Worm (Caenorhabditis elegans) whole organism, L1 larva: Measurements from ENCODE around the gene col-105.

Experiments
- C34B4.2 ChIP-seq: sonication (generic microtip); optimal IDR thresholded peaks from 2 replicates; lab custom pipeline; 2017; ENCODE audit warnings: mild to moderate bottlenecking, missing genetic modification characterization, missing compliant biosample characterization
- Y116A8C.19 ChIP-seq: sonication (generic microtip); optimal IDR thresholded peaks from 2 replicates; lab custom pipeline; 2016; ENCODE audit warnings: missing compliant biosample characterization, missing genetic modification characterization, borderline replicate concordance
- aha-1 ChIP-seq: fragments of 150-350 bp; optimal IDR thresholded peaks from 2 replicates; lab custom pipeline; 2014; ENCODE audit warnings: missing biosample characterization, missing genetic modification characterization
- ama-1 ChIP-seq: fragments of 150-350 bp; optimal IDR thresholded peaks from 2 replicates; lab custom pipeline; 2014
- ceh-63 ChIP-seq: fragments of 200-800 bp; sonication (Bioruptor generic); optimal IDR thresholded peaks from 2 replicates; lab custom pipeline; 2018; ENCODE audit warnings: mild to moderate bottlenecking, missing genetic modification characterization, missing compliant biosample characterization
- ceh-88 ChIP-seq: fragments of 200-800 bp; sonication (Bioruptor generic); IDR thresholded peaks from 2 replicates; pipeline ENCODE4 v1.3.6; 2022; ENCODE audit warnings: missing genetic modification characterization, missing compliant biosample characterization
- ces-1 ChIP-seq: fragments of 150-350 bp; optimal IDR thresholded peaks from 2 replicates; lab custom pipeline; 2014; ENCODE audit warnings: missing biosample characterization, missing genetic modification reagents, missing genetic modification characterization
- egl-13 ChIP-seq: sonication (generic microtip); optimal IDR thresholded peaks from 2 replicates; lab custom pipeline; 2016; ENCODE audit warnings: missing genotype, missing genetic modification reagents, missing genetic modification characterization, missing compliant biosample characterization
- egl-27 ChIP-seq, 2 experiments: fragments of 150-350 bp in 1 of 2; sonication (generic microtip); optimal IDR thresholded peaks; 3 replicates each; lab custom pipeline; 2017 to 2018; ENCODE audit warnings: missing biosample characterization in 2 of 2, missing genetic modification characterization in 2 of 2, missing genetic modification reagents in 2 of 2
- elt-2 ChIP-seq: sonication (generic microtip); optimal IDR thresholded peaks from 2 replicates; lab custom pipeline; 2016; ENCODE audit warnings: missing genetic modification characterization, mild to moderate bottlenecking, inconsistent platforms, missing compliant biosample characterization, missing genetic modification reagents
- elt-3 ChIP-seq, 6 experiments: fragments of 150-350 bp in 1 of 6; sonication (generic microtip); optimal IDR thresholded peaks; 2 replicates each; lab custom pipeline; 2017 to 2018; ENCODE audit warnings: missing biosample characterization in 6 of 6, missing genetic modification characterization in 6 of 6, inconsistent platforms in 1 of 6
- fkh-10 ChIP-seq: sonication (generic microtip); optimal IDR thresholded peaks from 2 replicates; lab custom pipeline; 2017; ENCODE audit warnings: missing biosample characterization, missing genetic modification reagents, missing genetic modification characterization
- fkh-8 ChIP-seq: sonication (generic microtip); optimal IDR thresholded peaks from 2 replicates; lab custom pipeline; 2016; ENCODE audit warnings: mild to moderate bottlenecking, missing genetic modification characterization, missing compliant biosample characterization
- fos-1 ChIP-seq: fragments of 150-350 bp; optimal IDR thresholded peaks from 2 replicates; lab custom pipeline; 2014; ENCODE audit warnings: missing biosample characterization, missing genetic modification characterization
- grh-1 ChIP-seq: fragments of 200-800 bp; sonication (Bioruptor generic); IDR thresholded peaks from 2 replicates; pipeline ENCODE4 v1.3.6; 2022; ENCODE audit warnings: missing genetic modification reagents, missing genetic modification characterization, missing compliant biosample characterization
- hlh-17 ChIP-seq: fragments of 200-800 bp; sonication (Bioruptor generic); optimal IDR thresholded peaks from 2 replicates; lab custom pipeline; 2018; ENCODE audit warnings: missing genetic modification characterization, mild to moderate bottlenecking, missing compliant biosample characterization, moderate library complexity, borderline replicate concordance
- hpl-2 ChIP-seq: fragments of 150-350 bp; optimal IDR thresholded peaks from 2 replicates; lab custom pipeline; 2014; ENCODE audit warnings: missing biosample characterization, missing genetic modification reagents, missing genetic modification characterization
- irx-1 ChIP-seq: sonication (generic microtip); optimal IDR thresholded peaks from 2 replicates; lab custom pipeline; 2016; ENCODE audit warnings: missing genetic modification characterization, missing compliant biosample characterization
- isw-1 ChIP-seq: fragments of 200-800 bp; sonication (Bioruptor generic); IDR thresholded peaks from 2 replicates; pipeline ENCODE4 v1.3.6; 2022; ENCODE audit warnings: missing genetic modification characterization, missing compliant biosample characterization
- lin-13 ChIP-seq: fragments of 150-350 bp; optimal IDR thresholded peaks from 2 replicates; lab custom pipeline; 2014; ENCODE audit warnings: missing biosample characterization, missing genetic modification reagents, missing genetic modification characterization
- lin-14 ChIP-seq: fragments of 200-800 bp; sonication (Bioruptor generic); optimal IDR thresholded peaks from 2 replicates; lab custom pipeline; 2018; ENCODE audit warnings: mild to moderate bottlenecking, missing genetic modification characterization, moderate library complexity, missing compliant biosample characterization
- lin-15B ChIP-seq: fragments of 150-350 bp; sonication (generic microtip); optimal IDR thresholded peaks from 3 replicates; lab custom pipeline; 2014; ENCODE audit warnings: missing biosample characterization, missing genetic modification characterization
- lin-39 ChIP-seq: fragments of 150-350 bp; optimal IDR thresholded peaks from 2 replicates; lab custom pipeline; 2014; ENCODE audit warnings: missing biosample characterization, missing genetic modification reagents, missing genetic modification characterization
- lir-3 ChIP-seq: sonication (generic microtip); optimal IDR thresholded peaks from 2 replicates; lab custom pipeline; 2016; ENCODE audit warnings: mild to moderate bottlenecking, missing genetic modification characterization, moderate library complexity, missing compliant biosample characterization; ENCODE audit not compliant: poor library complexity
- mab-9 ChIP-seq: fragments of 200-800 bp; sonication (Bioruptor generic); IDR thresholded peaks from 2 replicates; pipeline ENCODE4 v1.3.6; 2022; ENCODE audit warnings: missing genetic modification reagents, missing genetic modification characterization, missing compliant biosample characterization
- mdl-1 ChIP-seq, 2 experiments: fragments of 150-350 bp; optimal IDR thresholded peaks; 2 replicates each; lab custom pipeline; 2014 to 2017; ENCODE audit warnings: missing biosample characterization in 2 of 2, missing genetic modification characterization in 2 of 2, inconsistent platforms in 1 of 2
- mef-2 ChIP-seq: fragments of 150-350 bp; optimal IDR thresholded peaks from 2 replicates; lab custom pipeline; 2014; ENCODE audit warnings: missing biosample characterization, missing genetic modification characterization
- mep-1 ChIP-seq: fragments of 150-350 bp; optimal IDR thresholded peaks from 2 replicates; lab custom pipeline; 2014; ENCODE audit warnings: missing biosample characterization, missing genetic modification characterization
- nhr-11 ChIP-seq: fragments of 150-350 bp; optimal IDR thresholded peaks from 2 replicates; lab custom pipeline; 2014; ENCODE audit warnings: missing biosample characterization, missing genetic modification characterization
- nhr-12 ChIP-seq: sonication (generic microtip); optimal IDR thresholded peaks from 2 replicates; lab custom pipeline; 2017; ENCODE audit warnings: missing biosample characterization, missing genetic modification characterization
- nhr-20 ChIP-seq: sonication (generic microtip); optimal IDR thresholded peaks from 2 replicates; lab custom pipeline; 2016; ENCODE audit warnings: mild to moderate bottlenecking, missing genetic modification characterization, missing compliant biosample characterization
- nhr-47 ChIP-seq: sonication (generic microtip); optimal IDR thresholded peaks from 2 replicates; lab custom pipeline; 2016; ENCODE audit warnings: mild to moderate bottlenecking, missing genetic modification characterization, moderate library complexity, missing compliant biosample characterization
- nhr-71 ChIP-seq: sonication (generic microtip); optimal IDR thresholded peaks from 2 replicates; lab custom pipeline; 2016; ENCODE audit warnings: mild to moderate bottlenecking, missing genetic modification characterization, moderate library complexity, missing compliant biosample characterization
- nhr-77 ChIP-seq: fragments of 150-350 bp; optimal IDR thresholded peaks from 2 replicates; lab custom pipeline; 2014; ENCODE audit warnings: missing biosample characterization, missing genetic modification characterization
- nhr-90 ChIP-seq: sonication (generic microtip); optimal IDR thresholded peaks from 2 replicates; lab custom pipeline; 2016; ENCODE audit warnings: mild to moderate bottlenecking, missing genetic modification characterization, missing compliant biosample characterization; ENCODE audit not compliant: poor library complexity
- pqm-1 ChIP-seq: sonication (generic microtip); optimal IDR thresholded peaks from 3 replicates; lab custom pipeline; 2017; ENCODE audit warnings: missing biosample characterization, missing genetic modification characterization
- rnt-1 ChIP-seq: sonication (generic microtip); optimal IDR thresholded peaks from 2 replicates; lab custom pipeline; 2016; ENCODE audit warnings: mild to moderate bottlenecking, missing genetic modification characterization, moderate library complexity, missing compliant biosample characterization
- snpc-4 ChIP-seq: fragments of 150-350 bp; optimal IDR thresholded peaks from 2 replicates; lab custom pipeline; 2014; ENCODE audit warnings: missing biosample characterization, missing genetic modification characterization
- snu-23 ChIP-seq: sonication (generic microtip); optimal IDR thresholded peaks from 2 replicates; lab custom pipeline; 2016; ENCODE audit warnings: missing genetic modification characterization, missing compliant biosample characterization
- swsn-7 ChIP-seq: sonication (generic microtip); optimal IDR thresholded peaks from 2 replicates; lab custom pipeline; 2016; ENCODE audit warnings: missing genetic modification characterization, missing compliant biosample characterization
- unc-130 ChIP-seq: fragments of 150-350 bp; optimal IDR thresholded peaks from 2 replicates; lab custom pipeline; 2017; ENCODE audit warnings: missing biosample characterization, missing genetic modification characterization, inconsistent platforms
- unc-30 ChIP-seq: sonication (generic microtip); optimal IDR thresholded peaks from 2 replicates; lab custom pipeline; 2017; ENCODE audit warnings: missing biosample characterization, missing genetic modification characterization
- unc-62 ChIP-seq: fragments of 150-350 bp; optimal IDR thresholded peaks from 2 replicates; lab custom pipeline; 2014; ENCODE audit warnings: missing biosample characterization, missing genetic modification reagents, missing genetic modification characterization
- vab-15 ChIP-seq: sonication (generic microtip); optimal IDR thresholded peaks from 2 replicates; lab custom pipeline; 2017; ENCODE audit warnings: missing genotype, mild to moderate bottlenecking, missing genetic modification characterization, missing compliant biosample characterization
- xbp-1 ChIP-seq: sonication (generic microtip); optimal IDR thresholded peaks from 2 replicates; lab custom pipeline; 2016; ENCODE audit warnings: missing genetic modification characterization, missing compliant biosample characterization
- zip-4 ChIP-seq: fragments of 200-800 bp; sonication (Bioruptor generic); optimal IDR thresholded peaks from 2 replicates; lab custom pipeline; 2018; ENCODE audit warnings: mild to moderate bottlenecking, missing genetic modification characterization, moderate library complexity, missing compliant biosample characterization
- ztf-4 ChIP-seq: fragments of 150-350 bp; optimal IDR thresholded peaks from 2 replicates; lab custom pipeline; 2014; ENCODE audit warnings: missing biosample characterization, missing genetic modification characterization

The col-105 gene

ce11 chrIV:1391446-1391845 lies 32.4 kb upstream of the col-105 start:
- TF ChIP-seq mdl-1 (tag; optimal IDR thresholded peaks at IDR 0.05; lab: Kevin White, UChicago) (no peak), nhr-71 (tag; lab: Kevin White, UChicago) (no peak), grh-1 (GFP tag; lab: Robert Waterston, UW) (0 out of 2 replicates have a peak, but pooled peaks have one; percentile 21), snu-23 (GFP tag; lab: Kevin White, UChicago) (no peak)

- TF ChIP-seq nhr-12 (no peak), unc-62 (GFP tag; lab: Kevin White, UChicago) (no peak), nhr-90 (no peak), ceh-88 (GFP tag; lab: Robert Waterston, UW) (no peak), lin-39 (tag; lab: Kevin White, UChicago) (no peak), nhr-47 (tag; lab: Kevin White, UChicago) (no peak), fkh-10 (no peak), grh-1 (GFP tag; lab: Robert Waterston, UW) (no peak), swsn-7 (tag; lab: Kevin White, UChicago) (no peak), Y116A8C.19 (tag; lab: Kevin White, UChicago) (no peak), unc-30 (tag; lab: Kevin White, UChicago) (no peak), lin-15B (tag; lab: Kevin White, UChicago) (no peak)
These were observed 31.1 kb upstream of the col-105 start for ce11 chrIV:1390102-1390501.

- TF ChIP-seq egl-13 (tag; lab: Kevin White, UChicago) (no peak), elt-2 (tag; lab: Kevin White, UChicago) (peak; percentile 42)
These were observed 30.6 kb upstream of the col-105 start for ce11 chrIV:1389599-1389998.

ce11 chrIV:1389021-1389420 lies 30.0 kb upstream of the col-105 start:
- TF ChIP-seq lin-15B (tag; lab: Kevin White, UChicago), result no peak
- no peak for TF ChIP-seq hpl-2 (GFP tag; lab: Kevin White, UChicago)
- no peak for TF ChIP-seq mef-2 (tag; lab: Kevin White, UChicago)
- no peak for TF ChIP-seq hlh-17 (GFP tag; lab: Kevin White, UChicago)
- peak; percentile 7 for TF ChIP-seq mep-1 (tag; lab: Kevin White, UChicago)
- no peak for TF ChIP-seq ceh-63 (GFP tag; lab: Kevin White, UChicago)
- no peak for TF ChIP-seq lir-3 (tag; lab: Kevin White, UChicago)
- no peak for TF ChIP-seq fkh-8 (tag; lab: Kevin White, UChicago)
- peak; percentile 64 for TF ChIP-seq snu-23 (GFP tag; lab: Kevin White, UChicago)
- TF ChIP-seq ama-1 (lab: Kevin White, UChicago), result no peak
- TF ChIP-seq nhr-20 (tag; lab: Kevin White, UChicago), result peak; percentile 71
- TF ChIP-seq isw-1 (GFP tag; lab: Robert Waterston, UW), result no peak
- peak; percentile 64 for TF ChIP-seq lin-14 (GFP tag; lab: Kevin White, UChicago)
- TF ChIP-seq vab-15 (tag; lab: Kevin White, UChicago), result no peak
- TF ChIP-seq rnt-1 (tag; lab: Kevin White, UChicago), result no peak
- TF ChIP-seq fkh-10, result no peak
- TF ChIP-seq lin-13 (GFP tag; lab: Kevin White, UChicago), result no peak
- TF ChIP-seq unc-130 (tag; lab: Kevin White, UChicago), result no peak
- no peak for TF ChIP-seq egl-27 (tag; optimal IDR thresholded peaks at IDR 0.05; lab: Kevin White, UChicago)
- no peak for TF ChIP-seq Y116A8C.19 (tag; lab: Kevin White, UChicago)
- no peak for TF ChIP-seq xbp-1 (tag; lab: Kevin White, UChicago)
- no peak for TF ChIP-seq aha-1 (tag; lab: Kevin White, UChicago)
- TF ChIP-seq nhr-12, result no peak
- no peak for TF ChIP-seq zip-4 (GFP tag; lab: Kevin White, UChicago)
- no peak for TF ChIP-seq snpc-4 (tag; lab: Kevin White, UChicago)
- TF ChIP-seq ces-1 (GFP tag; lab: Kevin White, UChicago), result no peak
- TF ChIP-seq ztf-4 (tag; lab: Kevin White, UChicago), result no peak
- no peak for TF ChIP-seq fos-1
- peak; percentile 96 for TF ChIP-seq grh-1 (GFP tag; lab: Robert Waterston, UW)
- TF ChIP-seq nhr-11 (tag; lab: Kevin White, UChicago), result no peak
- no peak for TF ChIP-seq nhr-77 (tag; lab: Kevin White, UChicago)
- no peak for TF ChIP-seq pqm-1 (tag; lab: Kevin White, UChicago)
- TF ChIP-seq elt-3 (tag; optimal IDR thresholded peaks at IDR 0.05; lab: Kevin White, UChicago), result no peak
- TF ChIP-seq C34B4.2, result no peak
- TF ChIP-seq mab-9 (GFP tag; lab: Robert Waterston, UW), result no peak
- no peak for TF ChIP-seq irx-1
- TF ChIP-seq nhr-47 (tag; lab: Kevin White, UChicago), result peak; percentile 29
